Fruit fly (Drosophila melanogaster): ENCODE results near the gene Hip1.

Hip1 gene

DNA sequence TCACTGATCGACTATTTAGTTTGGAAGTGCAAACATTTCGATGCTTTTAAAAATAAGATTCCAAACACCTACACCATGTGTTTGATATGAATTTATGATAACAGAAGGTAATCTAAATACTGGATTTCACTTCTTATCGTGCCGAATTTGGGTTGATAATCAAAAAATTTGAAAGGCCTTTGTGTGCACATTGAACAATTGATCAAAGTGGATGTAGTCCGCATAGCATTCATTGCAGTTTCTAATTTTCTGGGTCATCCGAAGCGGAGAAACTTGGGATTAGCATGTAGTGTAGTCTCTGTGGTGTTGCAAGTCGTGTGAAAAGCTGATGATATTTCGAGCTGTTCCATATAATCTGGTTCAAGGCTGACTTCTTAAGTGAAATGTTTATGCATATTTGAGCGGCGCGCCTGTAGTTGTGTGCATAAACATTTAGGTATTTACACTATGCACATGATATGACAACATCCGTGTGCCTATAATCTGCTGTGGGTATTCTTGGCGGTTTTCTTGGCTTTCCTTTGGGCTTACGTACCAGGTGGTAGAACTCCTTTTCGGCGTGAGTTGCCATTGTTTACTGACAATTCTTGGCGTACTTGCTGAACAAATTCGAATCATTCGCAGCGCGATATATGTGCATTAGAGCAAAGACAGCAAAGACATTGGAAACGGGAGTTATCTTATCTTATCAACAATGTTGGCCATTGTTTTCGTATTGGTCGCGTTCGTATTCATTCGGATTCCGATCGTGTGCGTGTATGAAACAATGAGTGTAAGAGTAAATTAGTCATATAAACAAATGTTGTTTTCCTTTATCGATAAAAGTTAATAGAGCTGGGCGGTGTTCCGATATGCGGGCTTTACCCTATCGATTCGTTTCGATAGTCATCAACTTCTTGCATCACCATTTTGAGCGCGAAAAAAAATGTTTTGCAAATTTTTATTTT, at the start of gene Hip1:
TSS of gene Hip1 (minus strand) at position 834 of the 947 bp plus-strand sequence.
- TF ChIP-seq noc (tag; optimal IDR thresholded peaks at IDR 0.05), result no peak

- TF ChIP-seq noc (tag; optimal IDR thresholded peaks at IDR 0.05), result no peak
These were observed 42.4 kb upstream of the Hip1 start for dm6 chr3L:12815756-12816155.

dm6 chr3L:12814806-12815205, 41.4 kb upstream of the Hip1 start:
- TF ChIP-seq noc (tag; optimal IDR thresholded peaks at IDR 0.05), result no peak

- TF ChIP-seq noc (tag; optimal IDR thresholded peaks at IDR 0.05), result no peak
These were observed 40.5 kb upstream of the Hip1 start, which contains the start of the genes Sf3a2 and CG42588 for dm6 chr3L:12813907-12814306. Gene Sf3a2 (minus strand): TSS chr3L:12814019. Gene CG42588 (plus strand): TSS chr3L:12814254.

DNA sequence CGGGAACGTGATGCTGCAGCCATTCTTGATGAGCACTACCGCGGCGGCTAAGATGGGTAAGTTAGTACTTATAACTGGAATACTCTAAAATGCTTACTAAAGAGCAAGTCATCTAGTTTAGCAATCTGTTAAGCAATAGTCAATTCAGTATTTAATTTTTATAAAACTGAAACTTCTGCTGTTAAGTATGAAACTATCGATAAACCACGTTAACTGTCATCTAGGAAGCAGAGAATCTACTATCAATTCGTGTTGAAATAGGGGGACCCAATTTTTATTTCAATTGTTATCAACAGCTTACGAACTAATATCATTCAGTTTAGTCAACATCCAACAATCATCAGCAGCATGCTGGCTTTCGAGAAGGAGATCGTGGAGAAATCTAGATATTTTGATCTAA, 35.0 kb upstream of the Hip1 start, which contains the start of gene CG32110:
TSS of gene CG32110 (plus strand) at position 301 of the 400 bp plus-strand sequence.
- TF ChIP-seq noc (tag; optimal IDR thresholded peaks at IDR 0.05), result no peak

- peak; percentile 45 for TF ChIP-seq noc (tag; optimal IDR thresholded peaks at IDR 0.05)
These were observed 32.9 kb upstream of the Hip1 start for dm6 chr3L:12806290-12806743.

- no peak for TF ChIP-seq noc (tag; optimal IDR thresholded peaks at IDR 0.05)
These were observed 32.4 kb upstream of the Hip1 start, which contains the start of gene Sap130 for dm6 chr3L:12805660-12806289. Gene Sap130 (plus strand): TSS chr3L:12805902.

DNA sequence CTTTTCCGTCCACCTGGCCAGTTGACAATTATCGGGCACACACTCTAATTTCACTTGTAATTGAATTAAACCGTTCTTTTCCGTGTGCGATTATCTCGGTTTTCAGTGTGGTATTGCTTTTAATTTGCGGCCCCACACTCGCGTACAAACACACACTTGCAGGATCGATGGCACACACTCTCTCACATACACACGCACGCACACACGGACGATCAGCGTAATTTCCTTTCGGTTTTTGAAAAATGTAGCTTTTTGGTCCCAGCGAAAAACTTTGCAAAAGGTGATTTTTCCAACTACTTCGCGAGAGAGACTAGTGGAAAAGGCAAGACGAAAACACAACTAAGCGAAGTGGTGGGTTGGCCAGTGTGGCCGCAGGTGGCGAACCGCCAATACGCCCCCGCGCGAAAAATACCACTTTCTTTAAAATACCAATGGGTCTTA, 31.4 kb upstream of the Hip1 start, which contains the start of gene Atg1:
TSS of gene Atg1 (minus strand) at position 387 of the 441 bp plus-strand sequence.
- peak; percentile 26 for TF ChIP-seq noc (tag; optimal IDR thresholded peaks at IDR 0.05)

dm6 chr3L:12804035-12804729, 30.8 kb upstream of the Hip1 start:
- no peak for TF ChIP-seq noc (tag; optimal IDR thresholded peaks at IDR 0.05)

DNA sequence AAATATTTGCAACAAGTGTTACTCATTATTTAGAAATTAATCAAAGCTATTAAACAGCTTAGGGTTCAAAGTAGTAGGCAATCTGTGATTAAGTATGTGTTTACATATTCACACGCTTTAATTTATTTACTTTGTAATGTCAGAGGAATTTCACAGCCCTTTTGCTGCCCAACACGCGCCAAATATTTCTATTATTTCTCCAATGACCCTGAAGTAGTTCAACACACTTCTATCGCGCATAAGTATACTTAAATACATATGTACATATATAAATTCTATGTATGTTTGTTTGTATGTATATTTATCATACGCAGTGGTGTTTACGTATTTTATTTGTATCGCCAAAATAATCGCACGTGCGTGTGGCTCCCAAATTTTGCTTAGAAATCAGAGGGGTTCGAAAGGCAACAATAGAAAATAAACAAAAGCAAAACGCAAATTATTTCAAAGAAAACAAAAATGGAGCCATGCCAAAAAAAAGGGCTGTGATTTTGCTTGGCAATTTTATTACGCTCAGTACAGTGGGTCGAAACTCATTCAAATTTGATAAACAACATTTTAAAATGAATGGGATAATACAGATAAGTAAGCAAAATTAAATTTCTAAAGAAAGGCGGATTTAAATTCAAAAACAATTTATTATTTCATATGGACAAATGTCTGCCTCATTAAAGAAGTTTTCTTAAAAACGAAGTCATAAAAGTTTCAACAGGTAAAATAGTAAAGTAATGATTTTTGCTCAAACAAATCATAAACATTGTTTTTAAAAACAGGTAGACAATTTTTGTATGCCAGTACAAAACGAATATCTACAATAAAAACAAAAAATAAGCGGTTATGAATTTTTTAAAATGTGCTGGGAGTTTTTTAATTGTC, 30.0 kb upstream of the Hip1 start:
- peak; percentile 80 for TF ChIP-seq noc (tag; optimal IDR thresholded peaks at IDR 0.05)

dm6 chr3L:12802443-12802865, 29.1 kb upstream of the Hip1 start:
- TF ChIP-seq noc (tag; optimal IDR thresholded peaks at IDR 0.05), result no peak

- no peak for TF ChIP-seq noc (tag; optimal IDR thresholded peaks at IDR 0.05)
These were observed 26.8 kb upstream of the Hip1 start for dm6 chr3L:12800167-12800566.

DNA sequence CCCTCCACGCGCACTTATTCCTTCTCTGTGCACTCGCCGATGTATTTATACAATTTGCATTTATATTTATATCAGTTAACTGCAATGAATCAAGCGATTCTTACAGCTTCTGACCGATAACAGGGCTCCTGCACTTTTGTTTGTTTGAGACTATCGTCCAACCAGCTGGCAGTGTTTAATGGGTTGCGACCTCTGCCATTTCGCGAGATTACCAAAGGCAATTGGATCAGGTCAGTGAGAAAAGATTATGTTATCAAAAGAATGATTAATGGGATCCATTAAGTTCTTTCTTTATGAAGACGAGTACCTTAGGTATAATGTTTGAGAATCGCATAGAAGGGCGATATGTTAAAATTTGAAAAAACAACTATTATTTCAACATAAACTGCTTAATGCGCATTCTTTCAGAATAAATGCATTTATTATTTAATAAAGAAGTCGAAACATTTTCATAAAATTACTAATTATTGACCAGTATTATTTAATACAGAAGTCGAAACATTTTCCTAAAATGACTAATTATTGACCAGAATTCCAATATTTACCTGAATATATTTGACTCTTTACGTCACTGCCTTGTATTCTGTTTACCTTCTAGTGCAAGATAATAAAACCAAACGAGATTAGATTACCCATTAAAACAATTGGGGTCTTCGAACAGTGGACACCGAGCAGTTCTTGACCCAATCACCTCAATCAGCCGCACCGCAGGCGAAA, 26.2 kb upstream of the Hip1 start:
- TF ChIP-seq noc (tag; optimal IDR thresholded peaks at IDR 0.05), result no peak

- no peak for TF ChIP-seq noc (tag; optimal IDR thresholded peaks at IDR 0.05)
These were observed 25.5 kb upstream of the Hip1 start for dm6 chr3L:12798795-12799311.
